Fruit fly (Drosophila melanogaster): Measurements from ENCODE around the gene Tsp.

Tsp gene

DNA sequence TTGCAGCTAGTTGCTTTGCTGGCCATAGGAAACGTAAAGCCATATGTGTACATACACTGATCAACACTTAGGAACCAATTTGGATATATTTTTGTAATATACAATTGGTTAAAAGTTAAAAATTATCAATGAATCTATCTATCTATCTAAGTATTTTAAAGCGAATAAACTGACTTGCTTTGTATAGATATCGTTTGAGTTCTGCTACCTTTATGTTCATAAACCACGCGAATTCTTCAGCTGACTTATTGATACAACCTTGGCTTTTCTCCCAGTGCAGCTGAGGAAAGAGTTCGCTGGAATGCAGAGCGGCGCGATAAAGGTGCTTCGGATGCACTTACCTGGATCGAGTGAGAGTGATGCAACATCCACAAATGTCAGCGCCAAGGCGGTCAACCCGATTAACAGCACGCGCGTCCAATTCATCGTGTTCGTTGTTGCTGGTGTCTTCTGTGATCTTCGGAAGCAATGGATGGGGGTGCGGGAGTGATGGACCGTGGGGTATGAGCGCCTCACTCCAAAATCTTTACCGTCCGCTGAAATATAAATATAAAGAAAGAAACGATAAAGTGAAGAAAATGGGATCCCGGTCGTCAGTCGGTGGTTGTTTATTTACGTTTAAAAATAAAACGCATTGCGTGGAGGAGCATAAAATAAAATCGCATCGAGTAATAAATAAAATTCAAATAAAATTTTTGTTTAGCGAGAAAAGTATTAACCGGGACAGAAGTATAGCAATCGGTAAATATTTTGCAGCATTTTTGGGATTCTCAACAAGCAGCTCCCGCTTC lies 7.3 kb downstream of the Tsp start (continued):
- TF ChIP-seq Lim3 (GFP tag; IDR thresholded peaks at IDR 0.05) (no peak), otp (GFP tag; IDR thresholded peaks at IDR 0.05) (no peak), hkb (optimal IDR thresholded peaks at IDR 0.05) (no peak), hkb (GFP tag; IDR thresholded peaks at IDR 0.05) (no peak), Mes4 (GFP tag; optimal IDR thresholded peaks at IDR 0.05) (no peak), D (optimal IDR thresholded peaks at IDR 0.05) (no peak), D (GFP tag; optimal IDR thresholded peaks at IDR 0.05) (no peak), emc (GFP tag; optimal IDR thresholded peaks at IDR 0.05) (no peak), knrl (GFP tag; IDR thresholded peaks at IDR 0.05; ENCODE audit: partially characterized antibody) (no peak), CG8359 (GFP tag; optimal IDR thresholded peaks at IDR 0.05; ENCODE audit: borderline replicate concordance) (peak; percentile 27), pho (GFP tag; optimal IDR thresholded peaks at IDR 0.05) (no peak), CG11504 (tag; optimal IDR thresholded peaks at IDR 0.05) (peak; percentile 25), BtbVII (GFP tag; optimal IDR thresholded peaks at IDR 0.05) (no peak), salm (tag; optimal IDR thresholded peaks at IDR 0.05) (no peak), CG12219 (GFP tag; optimal IDR thresholded peaks at IDR 0.05) (no peak), Rx (GFP tag; IDR thresholded peaks at IDR 0.05) (0 out of 2 replicates have a peak, but pooled peaks have one; percentile 14), sd (tag; optimal IDR thresholded peaks at IDR 0.05) (peak; percentile 54), CG14965 (GFP tag; optimal IDR thresholded peaks at IDR 0.05; ENCODE audit: borderline replicate concordance) (no peak), CG10979 (tag; optimal IDR thresholded peaks at IDR 0.05) (peak; percentile 30), CG18262 (tag; optimal IDR thresholded peaks at IDR 0.05) (peak; percentile 13), pros (GFP tag; optimal IDR thresholded peaks at IDR 0.05) (peak; percentile 15), CG4404 (GFP tag; IDR thresholded peaks at IDR 0.05) (no peak), CG1603 (tag; optimal IDR thresholded peaks at IDR 0.05) (peak; percentile 50), sob (GFP tag; IDR thresholded peaks at IDR 0.05) (no peak), mld (GFP tag; IDR thresholded peaks at IDR 0.05; ENCODE audit: partially characterized antibody) (no peak), Max (GFP tag; optimal IDR thresholded peaks at IDR 0.05) (no peak)

DNA sequence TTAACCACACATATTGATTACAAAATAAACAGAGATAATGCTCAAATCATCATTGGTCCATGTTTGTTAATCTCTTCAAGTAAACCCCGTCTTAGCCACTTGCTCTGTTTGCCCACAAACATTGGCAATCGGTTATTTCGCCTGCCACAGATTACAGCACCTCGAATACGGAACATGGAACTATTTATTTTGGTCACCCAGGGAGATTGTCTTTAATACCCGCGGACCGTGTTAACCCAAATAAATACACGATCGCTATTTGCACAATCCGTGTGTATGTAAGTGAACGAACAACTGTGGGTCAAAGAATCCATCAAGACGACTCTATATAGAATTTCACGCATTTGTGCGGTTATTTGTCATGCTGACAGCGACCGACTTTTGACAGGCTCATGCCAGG lies 8.1 kb downstream of the Tsp start:
- TF ChIP-seq zf30C (GFP tag; optimal IDR thresholded peaks at IDR 0.05) (no peak), bsh (GFP tag; optimal IDR thresholded peaks at IDR 0.05) (peak in 1 of 2 experiments; percentile 17), HmgZ (tag; optimal IDR thresholded peaks at IDR 0.05) (no peak), Drgx (GFP tag; IDR thresholded peaks at IDR 0.05) (no peak), CG17186 (GFP tag; optimal IDR thresholded peaks at IDR 0.05) (no peak), lilli (GFP tag; optimal IDR thresholded peaks at IDR 0.05) (no peak), CG7372 (GFP tag; IDR thresholded peaks at IDR 0.05) (no peak), Sox102F (GFP tag; optimal IDR thresholded peaks at IDR 0.05) (no peak), BtbVII (GFP tag; optimal IDR thresholded peaks at IDR 0.05) (no peak), CG6765 (GFP tag; optimal IDR thresholded peaks at IDR 0.05) (no peak), CG5245 (GFP tag; optimal IDR thresholded peaks at IDR 0.05) (no peak), btn (GFP tag; optimal IDR thresholded peaks at IDR 0.05) (peak; percentile 21), kay (GFP tag; optimal IDR thresholded peaks at IDR 0.05) (no peak), fd102C (GFP tag; optimal IDR thresholded peaks at IDR 0.05) (peak; percentile 99), cg (GFP tag; optimal IDR thresholded peaks at IDR 0.05) (no peak), cato (GFP tag; optimal IDR thresholded peaks at IDR 0.05; ENCODE audit: borderline replicate concordance) (peak; percentile 11), croc (GFP tag; conservative IDR thresholded peaks at IDR 0.05) (no peak), gcm (GFP tag; optimal IDR thresholded peaks at IDR 0.05) (peak; percentile 17), CG18476 (GFP tag; optimal IDR thresholded peaks at IDR 0.05) (no peak), CG3065 (GFP tag; optimal IDR thresholded peaks at IDR 0.05) (no peak), yki (optimal IDR thresholded peaks at IDR 0.05) (no peak), CG42726 (GFP tag; IDR thresholded peaks at IDR 0.05; ENCODE audit: partially characterized antibody) (no peak), Meics (GFP tag; optimal IDR thresholded peaks at IDR 0.05) (no peak), CG16813 (GFP tag; IDR thresholded peaks at IDR 0.05; ENCODE audit: partially characterized antibody) (no peak), CG31365 (tag; optimal IDR thresholded peaks at IDR 0.05) (no peak), CG30403 (GFP tag; optimal IDR thresholded peaks at IDR 0.05) (no peak)
